Worm (Caenorhabditis elegans) whole organism, late embryonic: ENCODE measurements around the gene cls-1.
"Not testable (repeated sequence)": the region's sequence is repeated elsewhere in the genome, so short reads cannot be mapped to it uniquely, and the experiment has no call there.

Experiments used
- C38D4.7 ChIP-seq: fragments of 200-800 bp; sonication (Bioruptor generic); optimal IDR thresholded peaks from 2 replicates; lab custom pipeline; 2018; ENCODE audit warnings: mild to moderate bottlenecking, missing genetic modification characterization, moderate library complexity, missing compliant biosample characterization
- T23F11.4 ChIP-seq: fragments of 200-800 bp; sonication (Bioruptor generic); optimal IDR thresholded peaks from 2 replicates; lab custom pipeline; 2018; ENCODE audit warnings: mild to moderate bottlenecking, missing genetic modification characterization, missing compliant biosample characterization
- Y22D7AL.16 ChIP-seq: sonication (generic microtip); optimal IDR thresholded peaks from 2 replicates; lab custom pipeline; 2016; ENCODE audit warnings: missing genetic modification characterization, missing compliant biosample characterization
- ahr-1 ChIP-seq: sonication (generic microtip); optimal IDR thresholded peaks from 2 replicates; lab custom pipeline; 2016; ENCODE audit warnings: missing genetic modification characterization, missing compliant biosample characterization
- ceh-14 ChIP-seq: sonication (generic microtip); optimal IDR thresholded peaks from 2 replicates; lab custom pipeline; 2016; ENCODE audit warnings: missing genotype, missing genetic modification characterization, missing compliant biosample characterization
- ceh-18 ChIP-seq: sonication (generic microtip); optimal IDR thresholded peaks from 2 replicates; lab custom pipeline; 2016; ENCODE audit warnings: missing genetic modification characterization, missing compliant biosample characterization
- ceh-19 ChIP-seq: fragments of 200-800 bp; sonication (Bioruptor generic); optimal IDR thresholded peaks from 2 replicates; lab custom pipeline; 2018; ENCODE audit warnings: mild to moderate bottlenecking, missing genetic modification characterization, missing compliant biosample characterization
- ceh-2 ChIP-seq: sonication (generic microtip); optimal IDR thresholded peaks from 2 replicates; lab custom pipeline; 2016; ENCODE audit warnings: missing genotype, missing genetic modification characterization, missing compliant biosample characterization
- ceh-24 ChIP-seq: sonication (generic microtip); optimal IDR thresholded peaks from 2 replicates; lab custom pipeline; 2016; ENCODE audit warnings: mild to moderate bottlenecking, missing genetic modification characterization, missing compliant biosample characterization
- ceh-30 ChIP-seq: fragments of 150-350 bp; optimal IDR thresholded peaks from 2 replicates; lab custom pipeline; 2014; ENCODE audit warnings: missing biosample characterization, missing genetic modification characterization
- ceh-48 ChIP-seq: sonication (generic microtip); optimal IDR thresholded peaks from 2 replicates; lab custom pipeline; 2016; ENCODE audit warnings: missing genetic modification characterization, inconsistent platforms, missing compliant biosample characterization
- ceh-6 ChIP-seq: fragments of 200-800 bp; sonication (Bioruptor generic); optimal IDR thresholded peaks from 2 replicates; lab custom pipeline; 2018; ENCODE audit warnings: mild to moderate bottlenecking, missing genetic modification characterization, missing compliant biosample characterization
- ceh-9 ChIP-seq: sonication (generic microtip); optimal IDR thresholded peaks from 2 replicates; lab custom pipeline; 2016; ENCODE audit warnings: mild to moderate bottlenecking, missing genetic modification characterization, inconsistent platforms, missing compliant biosample characterization
- che-1 ChIP-seq: sonication (generic microtip); optimal IDR thresholded peaks from 2 replicates; lab custom pipeline; 2016; ENCODE audit warnings: mild to moderate bottlenecking, missing genetic modification characterization, missing compliant biosample characterization
- dmd-4 ChIP-seq: sonication (generic microtip); optimal IDR thresholded peaks from 2 replicates; lab custom pipeline; 2016; ENCODE audit warnings: borderline replicate concordance, missing genetic modification characterization, missing compliant biosample characterization
- ets-4 ChIP-seq: sonication (generic microtip); optimal IDR thresholded peaks from 2 replicates; lab custom pipeline; 2016; ENCODE audit warnings: missing genetic modification characterization, missing compliant biosample characterization
- fkh-10 ChIP-seq: fragments of 150-350 bp; optimal IDR thresholded peaks from 2 replicates; lab custom pipeline; 2014; ENCODE audit warnings: missing biosample characterization, missing genetic modification reagents, missing genetic modification characterization
- hlh-15 ChIP-seq: sonication (generic microtip); optimal IDR thresholded peaks from 2 replicates; lab custom pipeline; 2016; ENCODE audit warnings: missing genetic modification characterization, missing compliant biosample characterization
- hlh-30 ChIP-seq: sonication (generic microtip); optimal IDR thresholded peaks from 2 replicates; lab custom pipeline; 2017; ENCODE audit warnings: antibody characterized with exemption, missing genetic modification characterization, missing compliant biosample characterization; ENCODE audit not compliant: insufficient read depth
- hlh-6 ChIP-seq: sonication (generic microtip); optimal IDR thresholded peaks from 2 replicates; lab custom pipeline; 2016; ENCODE audit warnings: missing genotype, missing genetic modification characterization, missing compliant biosample characterization
- madf-2 ChIP-seq: sonication (generic microtip); optimal IDR thresholded peaks from 2 replicates; lab custom pipeline; 2017; ENCODE audit warnings: missing genetic modification characterization, missing compliant biosample characterization
- mec-3 ChIP-seq: sonication (generic microtip); optimal IDR thresholded peaks from 2 replicates; lab custom pipeline; 2016; ENCODE audit warnings: borderline replicate concordance, missing genetic modification characterization, missing compliant biosample characterization
- nfya-1 ChIP-seq: sonication (generic microtip); optimal IDR thresholded peaks from 2 replicates; lab custom pipeline; 2017; ENCODE audit warnings: missing genetic modification characterization, mild to moderate bottlenecking, missing compliant biosample characterization, antibody characterized with exemption, moderate library complexity
- nhr-232 ChIP-seq: sonication (generic microtip); optimal IDR thresholded peaks from 2 replicates; lab custom pipeline; 2016; ENCODE audit warnings: missing genetic modification characterization, missing compliant biosample characterization
- npax-4 ChIP-seq: sonication (generic microtip); optimal IDR thresholded peaks from 2 replicates; lab custom pipeline; 2016; ENCODE audit warnings: missing genetic modification characterization, missing compliant biosample characterization
- odd-2 ChIP-seq: sonication (generic microtip); optimal IDR thresholded peaks from 2 replicates; lab custom pipeline; 2017; ENCODE audit warnings: antibody characterized with exemption, mild to moderate bottlenecking, missing genetic modification characterization, missing compliant biosample characterization
- pag-3 ChIP-seq: sonication (generic microtip); optimal IDR thresholded peaks from 2 replicates; lab custom pipeline; 2016; ENCODE audit warnings: missing compliant biosample characterization, missing genetic modification characterization, borderline replicate concordance
- pat-9 ChIP-seq: fragments of 200-800 bp; sonication (Bioruptor generic); optimal IDR thresholded peaks from 2 replicates; lab custom pipeline; 2018; ENCODE audit warnings: mild to moderate bottlenecking, missing genetic modification characterization, moderate library complexity, missing compliant biosample characterization
- rnt-1 ChIP-seq: sonication (generic microtip); optimal IDR thresholded peaks from 2 replicates; lab custom pipeline; 2016; ENCODE audit warnings: missing genetic modification characterization, missing compliant biosample characterization
- sdc-2 ChIP-seq: sonication (generic microtip); optimal IDR thresholded peaks from 2 replicates; lab custom pipeline; 2016; ENCODE audit warnings: missing genotype, missing genetic modification characterization, missing compliant biosample characterization
- sox-2 ChIP-seq: fragments of 200-800 bp; sonication (Bioruptor generic); IDR thresholded peaks from 2 replicates; pipeline ENCODE4 v1.3.6; 2022; ENCODE audit warnings: missing genetic modification reagents, missing genetic modification characterization, missing compliant biosample characterization
- syd-9 ChIP-seq: sonication (generic microtip); optimal IDR thresholded peaks from 2 replicates; lab custom pipeline; 2016; ENCODE audit warnings: mild to moderate bottlenecking, missing genetic modification characterization, moderate library complexity, missing compliant biosample characterization
- unc-3 ChIP-seq, 2 experiments: fragments of 200-800 bp in 1 of 2; sonication (Bioruptor generic) in 1 of 2; sonication (generic microtip) in 1 of 2; conservative IDR thresholded peaks in 1 of 2; optimal IDR thresholded peaks in 1 of 2; 2 replicates each; pipeline versions ENCODE4 v1.3.6 to Lab custom; 2016 to 2022; ENCODE audit warnings: missing compliant biosample characterization in 2 of 2, missing genetic modification characterization in 2 of 2, missing genetic modification reagents in 1 of 2
- unc-55 ChIP-seq: sonication (generic microtip); optimal IDR thresholded peaks from 2 replicates; lab custom pipeline; 2017; ENCODE audit warnings: missing biosample characterization, missing genetic modification reagents, missing genetic modification characterization
- zip-5 ChIP-seq: sonication (generic microtip); optimal IDR thresholded peaks from 2 replicates; lab custom pipeline; 2016; ENCODE audit warnings: missing genetic modification characterization, missing compliant biosample characterization
- ztf-16 ChIP-seq: sonication (generic microtip); optimal IDR thresholded peaks from 2 replicates; lab custom pipeline; 2017; ENCODE audit warnings: missing genetic modification characterization, missing compliant biosample characterization

The cls-1 gene

ce11 chrIII:7463438-7464008 is 44.5 kb upstream of the cls-1 start, which contains the start of gene H14A12.3:
H14A12.3 (plus strand) TSS chrIII:7463797.
- TF ChIP-seq hlh-6 (tag; lab: Kevin White, UChicago) (no peak), che-1 (tag; lab: Kevin White, UChicago) (no peak), ceh-2 (tag; lab: Kevin White, UChicago) (no peak), zip-5 (tag; lab: Kevin White, UChicago) (no peak), ceh-30 (tag; lab: Kevin White, UChicago) (no peak), ceh-24 (tag; lab: Kevin White, UChicago) (no peak), ahr-1 (no peak), nfya-1 (tag; lab: Kevin White, UChicago) (no peak), ceh-18 (tag; lab: Kevin White, UChicago) (no peak), sdc-2 (no peak), C38D4.7 (GFP tag; lab: Kevin White, UChicago) (no peak), fkh-10 (GFP tag; lab: Kevin White, UChicago) (no peak), pat-9 (tag; lab: Kevin White, UChicago) (no peak), unc-55 (no peak), T23F11.4 (GFP tag; lab: Kevin White, UChicago) (no peak), dmd-4 (tag; lab: Kevin White, UChicago) (no peak), npax-4 (tag; lab: Kevin White, UChicago) (no peak), ceh-48 (tag; lab: Kevin White, UChicago) (no peak)

- TF ChIP-seq rnt-1 (tag; lab: Kevin White, UChicago): peak; percentile 14
- TF ChIP-seq madf-2: no peak
- no peak for TF ChIP-seq sox-2 (GFP tag; lab: Robert Waterston, UW)
- peak; percentile 9 for TF ChIP-seq hlh-30 (tag; lab: Kevin White, UChicago)
- peak; percentile 12 for TF ChIP-seq ceh-18 (tag; lab: Kevin White, UChicago)
- TF ChIP-seq nfya-1 (tag; lab: Kevin White, UChicago): peak; percentile 31
Observed at ce11 chrIII:7465347-7465746, 42.6 kb upstream of the cls-1 start, which contains the start of gene fum-1. fum-1 (plus strand) TSS chrIII:7465605.

- not testable (repeated sequence) for TF ChIP-seq T23F11.4 (GFP tag; lab: Kevin White, UChicago); ztf-16 (tag; lab: Kevin White, UChicago); unc-3 (GFP tag; conservative IDR thresholded peaks at IDR 0.05; lab: Robert Waterston, UW); unc-3 (tag; optimal IDR thresholded peaks at IDR 0.05; lab: Kevin White, UChicago)
Observed at ce11 chrIII:7468980-7469379, 39.0 kb upstream of the cls-1 start, which contains the start of gene H14A12.5. H14A12.5 (minus strand) TSS chrIII:7469080.

ce11 chrIII:7478932-7479331 is 29.0 kb upstream of the cls-1 start:
- TF ChIP-seq madf-2: no peak
- TF ChIP-seq ceh-9 (tag; lab: Kevin White, UChicago): no peak
- no peak for TF ChIP-seq pag-3
- TF ChIP-seq ceh-19 (GFP tag; lab: Kevin White, UChicago): no peak
- no peak for TF ChIP-seq nhr-232 (tag; lab: Kevin White, UChicago)
- no peak for TF ChIP-seq syd-9 (tag; lab: Kevin White, UChicago)
- no peak for TF ChIP-seq ahr-1
- no peak for TF ChIP-seq unc-3 (GFP tag; conservative IDR thresholded peaks at IDR 0.05; lab: Robert Waterston, UW)
- no peak for TF ChIP-seq unc-3 (tag; optimal IDR thresholded peaks at IDR 0.05; lab: Kevin White, UChicago)
- TF ChIP-seq ceh-14: no peak
- no peak for TF ChIP-seq ets-4 (tag; lab: Kevin White, UChicago)
- no peak for TF ChIP-seq ceh-24 (tag; lab: Kevin White, UChicago)
- TF ChIP-seq ceh-6 (GFP tag; lab: Kevin White, UChicago): no peak
- TF ChIP-seq odd-2 (tag; lab: Kevin White, UChicago): no peak
- no peak for TF ChIP-seq mec-3 (tag; lab: Kevin White, UChicago)
- no peak for TF ChIP-seq hlh-15 (tag; lab: Kevin White, UChicago)
- TF ChIP-seq Y22D7AL.16 (tag; lab: Kevin White, UChicago): no peak
